Worm (Caenorhabditis elegans) whole organism, L3 larva: Measurements from ENCODE around the gene ndub-2.

Experiments used
- ZK546.5 ChIP-seq: sonication (generic microtip); optimal IDR thresholded peaks from 2 replicates; lab custom pipeline; 2017; ENCODE audit warnings: missing biosample characterization, missing genetic modification characterization
- ama-1 ChIP-seq: fragments of 150-350 bp; optimal IDR thresholded peaks from 2 replicates; lab custom pipeline; 2018
- ceh-16 ChIP-seq: sonication (generic microtip); optimal IDR thresholded peaks from 2 replicates; lab custom pipeline; 2017; ENCODE audit warnings: missing biosample characterization, missing genetic modification characterization
- ceh-28 ChIP-seq: fragments of 150-350 bp; optimal IDR thresholded peaks from 2 replicates; lab custom pipeline; 2014; ENCODE audit warnings: missing biosample characterization, missing genetic modification reagents, missing genetic modification characterization
- egl-27 ChIP-seq: sonication (generic microtip); optimal IDR thresholded peaks from 4 replicates; lab custom pipeline; 2017; ENCODE audit warnings: missing biosample characterization, missing genetic modification reagents, missing genetic modification characterization
- egl-5 ChIP-seq: fragments of 150-350 bp; optimal IDR thresholded peaks from 2 replicates; lab custom pipeline; 2017; ENCODE audit warnings: missing biosample characterization, missing genetic modification reagents, missing genetic modification characterization, inconsistent platforms
- elt-2 ChIP-seq: sonication (generic microtip); optimal IDR thresholded peaks from 2 replicates; lab custom pipeline; 2016; ENCODE audit warnings: missing genetic modification reagents, mild to moderate bottlenecking, missing genetic modification characterization, missing compliant biosample characterization
- elt-3 ChIP-seq, 3 experiments: fragments of 150-350 bp in 1 of 3; sonication (generic microtip) in 2 of 3; optimal IDR thresholded peaks; 2 replicates in 2 of 3; 4 replicates in 1 of 3; lab custom pipeline; 2014 to 2017; ENCODE audit warnings: missing biosample characterization in 3 of 3, missing genetic modification characterization in 3 of 3
- eor-1 ChIP-seq, 2 experiments: fragments of 150-350 bp; optimal IDR thresholded peaks; 2 replicates each; lab custom pipeline; 2014 to 2018; ENCODE audit warnings: missing biosample characterization in 2 of 2, missing genetic modification characterization in 2 of 2
- fkh-2 ChIP-seq: fragments of 150-350 bp; optimal IDR thresholded peaks from 2 replicates; lab custom pipeline; 2014; ENCODE audit warnings: missing biosample characterization, missing genetic modification reagents, missing genetic modification characterization
- fos-1 ChIP-seq: fragments of 150-350 bp; optimal IDR thresholded peaks from 2 replicates; lab custom pipeline; 2014; ENCODE audit warnings: missing biosample characterization, missing genetic modification characterization
- hmg-11 ChIP-seq: sonication (generic microtip); optimal IDR thresholded peaks from 2 replicates; lab custom pipeline; 2016; ENCODE audit warnings: missing genetic modification characterization, missing compliant biosample characterization
- jun-1 ChIP-seq: fragments of 150-350 bp; optimal IDR thresholded peaks from 2 replicates; lab custom pipeline; 2014; ENCODE audit warnings: missing biosample characterization, missing genetic modification reagents, missing genetic modification characterization
- lin-15B ChIP-seq: fragments of 150-350 bp; optimal IDR thresholded peaks from 2 replicates; lab custom pipeline; 2014; ENCODE audit warnings: missing biosample characterization, missing genetic modification characterization
- lin-39 ChIP-seq: fragments of 150-350 bp; optimal IDR thresholded peaks from 2 replicates; lab custom pipeline; 2018; ENCODE audit warnings: missing biosample characterization, missing genetic modification reagents, missing genetic modification characterization
- lsy-12 ChIP-seq: sonication (generic microtip); optimal IDR thresholded peaks from 2 replicates; lab custom pipeline; 2016; ENCODE audit warnings: mild to moderate bottlenecking, missing genetic modification characterization, missing compliant biosample characterization
- mdl-1 ChIP-seq: fragments of 150-350 bp; optimal IDR thresholded peaks from 2 replicates; lab custom pipeline; 2014; ENCODE audit warnings: missing biosample characterization, missing genetic modification characterization
- mml-1 ChIP-seq: fragments of 150-350 bp; sonication (generic microtip); optimal IDR thresholded peaks from 3 replicates; lab custom pipeline; 2014; ENCODE audit warnings: missing biosample characterization, missing genetic modification characterization
- nhr-11 ChIP-seq: fragments of 150-350 bp; optimal IDR thresholded peaks from 2 replicates; lab custom pipeline; 2014; ENCODE audit warnings: missing biosample characterization, missing genetic modification characterization
- nhr-12 ChIP-seq: fragments of 150-350 bp; optimal IDR thresholded peaks from 2 replicates; lab custom pipeline; 2014; ENCODE audit warnings: missing biosample characterization, missing genetic modification characterization
- nhr-23 ChIP-seq: fragments of 150-350 bp; optimal IDR thresholded peaks from 2 replicates; lab custom pipeline; 2014; ENCODE audit warnings: missing biosample characterization, missing genetic modification reagents, missing genetic modification characterization
- nhr-237 ChIP-seq: fragments of 150-350 bp; optimal IDR thresholded peaks from 2 replicates; lab custom pipeline; 2014; ENCODE audit warnings: missing biosample characterization, missing genetic modification characterization
- nhr-25 ChIP-seq: sonication (generic microtip); optimal IDR thresholded peaks from 2 replicates; lab custom pipeline; 2017; ENCODE audit warnings: missing biosample characterization, missing genetic modification characterization
- nhr-28 ChIP-seq: fragments of 150-350 bp; optimal IDR thresholded peaks from 2 replicates; lab custom pipeline; 2014; ENCODE audit warnings: missing biosample characterization, missing genetic modification characterization
- nhr-43 ChIP-seq: sonication (generic microtip); optimal IDR thresholded peaks from 2 replicates; lab custom pipeline; 2016; ENCODE audit warnings: mild to moderate bottlenecking, missing genetic modification characterization, missing compliant biosample characterization; ENCODE audit not compliant: poor library complexity, severe bottlenecking
- nhr-67 ChIP-seq: fragments of 150-350 bp; optimal IDR thresholded peaks from 2 replicates; lab custom pipeline; 2014; ENCODE audit warnings: missing biosample characterization, missing genetic modification characterization
- nhr-76 ChIP-seq: fragments of 150-350 bp; sonication (generic microtip); optimal IDR thresholded peaks from 5 replicates; lab custom pipeline; 2014; ENCODE audit warnings: missing biosample characterization, missing genetic modification characterization
- pha-4 ChIP-seq: fragments of 150-350 bp; optimal IDR thresholded peaks from 2 replicates; lab custom pipeline; 2014; ENCODE audit warnings: missing biosample characterization, missing genetic modification reagents, missing genetic modification characterization
- pqm-1 ChIP-seq: fragments of 150-350 bp; optimal IDR thresholded peaks from 2 replicates; lab custom pipeline; 2017; ENCODE audit warnings: missing biosample characterization, missing genetic modification characterization, inconsistent platforms
- skn-1 ChIP-seq: fragments of 150-350 bp; optimal IDR thresholded peaks from 2 replicates; lab custom pipeline; 2014; ENCODE audit warnings: missing biosample characterization, missing genetic modification characterization
- unc-39 ChIP-seq: sonication (generic microtip); optimal IDR thresholded peaks from 4 replicates; lab custom pipeline; 2017; ENCODE audit warnings: missing biosample characterization, missing genetic modification characterization
- unc-62 ChIP-seq: fragments of 150-350 bp; sonication (generic microtip); optimal IDR thresholded peaks from 4 replicates; lab custom pipeline; 2014; ENCODE audit warnings: missing biosample characterization, missing genetic modification reagents, missing genetic modification characterization
- ztf-11 ChIP-seq: fragments of 150-350 bp; optimal IDR thresholded peaks from 2 replicates; lab custom pipeline; 2014; ENCODE audit warnings: missing biosample characterization, missing genetic modification characterization
- ztf-4 ChIP-seq: fragments of 150-350 bp; optimal IDR thresholded peaks from 2 replicates; lab custom pipeline; 2014; ENCODE audit warnings: missing biosample characterization, missing genetic modification characterization

ndub-2 gene

DNA sequence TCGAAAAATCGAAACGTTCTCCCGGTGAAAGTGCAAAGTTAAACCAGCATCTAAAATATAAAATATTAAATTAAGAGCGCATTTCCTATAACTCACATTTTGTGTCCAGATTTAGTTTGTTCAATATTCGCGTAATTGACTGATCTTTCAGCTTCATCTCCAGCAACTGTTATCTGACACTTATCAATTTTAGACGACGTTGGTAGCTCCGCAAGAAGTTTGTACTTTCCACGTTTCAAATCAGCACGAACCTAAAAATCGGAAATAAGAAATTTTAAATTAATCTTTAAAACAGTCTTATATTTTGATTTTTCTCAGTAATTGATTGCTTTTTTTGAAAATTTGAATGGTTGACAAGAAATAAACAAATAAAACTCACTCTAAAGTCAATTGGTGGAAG is 21.5 kb downstream of the ndub-2 start:
- TF ChIP-seq nhr-237 (tag; lab: Kevin White, UChicago) (no peak), lin-39 (tag; lab: Kevin White, UChicago) (no peak), nhr-28 (tag; lab: Kevin White, UChicago) (no peak), nhr-11 (tag; lab: Kevin White, UChicago) (no peak), pha-4 (tag; lab: Kevin White, UChicago) (no peak), egl-5 (no peak), nhr-23 (tag; lab: Kevin White, UChicago) (no peak), egl-27 (tag; lab: Kevin White, UChicago) (no peak), lin-15B (tag; lab: Kevin White, UChicago) (no peak), hmg-11 (tag; lab: Kevin White, UChicago) (no peak)

DNA sequence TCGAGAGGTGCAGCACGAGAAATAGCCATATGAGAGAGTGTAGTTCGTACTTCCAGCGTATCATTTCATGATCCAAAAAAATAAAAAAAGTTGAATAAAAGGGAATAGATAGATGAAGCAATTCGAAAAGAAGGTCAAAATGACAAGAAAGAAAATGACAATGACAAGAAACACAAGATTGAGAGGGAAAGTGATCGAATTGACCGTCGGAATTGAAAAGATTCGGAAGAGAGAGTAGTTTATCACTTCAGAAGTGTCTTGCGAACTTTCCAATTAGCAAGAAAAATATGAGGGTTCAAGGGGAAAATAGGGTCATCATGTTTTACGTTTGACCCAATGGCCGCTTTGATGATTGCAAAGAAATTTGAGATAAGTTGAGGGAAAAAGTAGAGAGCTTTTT is 23.5 kb downstream of the ndub-2 start, which contains the start of gene dep-1:
Gene dep-1, minus strand, starts transcription at position 95 of the 400 bp plus-strand sequence.
- TF ChIP-seq nhr-23 (tag; lab: Kevin White, UChicago) = peak; percentile 57
- peak; percentile 7 for TF ChIP-seq nhr-25 (tag; lab: Kevin White, UChicago)
- TF ChIP-seq eor-1 (tag; optimal IDR thresholded peaks at IDR 0.05; lab: Kevin White, UChicago) = no peak

DNA sequence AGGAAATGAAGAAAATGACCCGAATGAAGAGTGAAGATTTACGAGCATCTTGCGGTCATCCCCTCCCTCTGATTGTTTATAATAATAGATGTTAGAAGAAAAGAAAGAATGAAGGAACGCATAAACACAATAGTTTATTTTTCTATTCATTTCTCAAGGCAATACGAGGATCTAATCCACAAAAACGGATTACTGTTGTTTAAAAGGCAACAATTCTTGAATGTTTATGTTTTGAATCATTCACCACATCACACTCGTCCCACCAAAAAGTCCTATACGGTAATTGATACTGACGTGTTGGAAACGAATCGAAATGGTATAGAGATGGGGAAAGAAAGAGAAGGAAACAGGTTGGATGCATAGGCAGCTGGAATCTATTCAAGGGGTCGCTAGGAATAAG is 25.5 kb downstream of the ndub-2 start:
- TF ChIP-seq lin-15B (tag; lab: Kevin White, UChicago) = no peak
- no peak for TF ChIP-seq ZK546.5
- no peak for TF ChIP-seq mml-1 (tag; lab: Kevin White, UChicago)
- TF ChIP-seq unc-39 (tag; lab: Kevin White, UChicago) = no peak
- no peak for TF ChIP-seq ceh-28 (tag; lab: Kevin White, UChicago)
- no peak for TF ChIP-seq ama-1 (lab: Kevin White, UChicago)
- no peak for TF ChIP-seq fkh-2 (tag; lab: Kevin White, UChicago)
- no peak for TF ChIP-seq pqm-1 (tag; lab: Kevin White, UChicago)
- no peak for TF ChIP-seq elt-3 (tag; optimal IDR thresholded peaks at IDR 0.05; lab: Kevin White, UChicago)
- TF ChIP-seq skn-1 (tag; lab: Kevin White, UChicago) = no peak
- TF ChIP-seq nhr-28 (tag; lab: Kevin White, UChicago) = no peak
- no peak for TF ChIP-seq fos-1 (tag; lab: Kevin White, UChicago)
- no peak for TF ChIP-seq lsy-12
- TF ChIP-seq elt-2 = no peak
- TF ChIP-seq mdl-1 = no peak
- no peak for TF ChIP-seq unc-62
- TF ChIP-seq egl-5 = no peak
- TF ChIP-seq jun-1 (tag; lab: Kevin White, UChicago) = no peak

DNA sequence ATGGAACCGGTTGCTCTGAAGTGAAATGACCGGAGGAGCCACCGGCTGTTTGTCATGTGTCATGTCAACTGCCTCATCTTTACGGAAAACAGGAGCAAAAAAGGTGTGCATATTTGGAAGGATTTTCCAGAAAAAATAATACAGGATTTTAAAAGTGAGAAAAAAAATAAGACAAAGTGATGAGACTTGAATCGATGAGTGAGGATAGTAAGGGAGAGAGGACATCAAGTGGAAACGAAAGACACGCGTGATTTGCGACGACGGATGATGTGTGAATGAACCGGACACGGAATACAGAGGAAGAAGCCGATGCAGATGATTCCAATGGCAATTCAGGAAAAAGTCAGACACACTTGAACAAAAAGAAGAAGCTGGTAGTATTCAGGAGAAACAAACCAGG is 28.1 kb downstream of the ndub-2 start:
- TF ChIP-seq lsy-12 (no peak), nhr-76 (no peak), nhr-67 (no peak), nhr-12 (no peak)

DNA sequence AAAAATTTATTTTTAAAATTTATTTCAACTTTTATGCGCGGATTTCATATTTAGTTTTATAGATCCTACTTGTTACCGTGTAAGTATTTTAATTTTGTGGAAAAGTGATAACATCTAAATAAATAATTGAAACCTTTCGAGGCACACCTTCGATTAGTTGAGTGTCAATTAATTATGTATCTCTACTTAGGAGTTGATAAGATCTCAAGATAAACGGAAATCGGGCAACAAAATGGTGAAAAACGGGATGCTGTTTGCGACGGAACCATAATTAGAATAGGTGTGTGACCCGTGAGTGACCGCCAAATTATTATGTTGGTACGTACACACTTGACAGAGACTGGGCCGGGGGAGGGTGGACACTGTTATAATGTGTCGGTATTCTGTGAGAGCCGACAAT is 30.2 kb downstream of the ndub-2 start:
- TF ChIP-seq fos-1 (tag; lab: Kevin White, UChicago) = no peak
- TF ChIP-seq ama-1 (lab: Kevin White, UChicago) = peak; percentile 21
- TF ChIP-seq egl-5 = no peak
- no peak for TF ChIP-seq ztf-11
- TF ChIP-seq elt-2 = no peak

DNA sequence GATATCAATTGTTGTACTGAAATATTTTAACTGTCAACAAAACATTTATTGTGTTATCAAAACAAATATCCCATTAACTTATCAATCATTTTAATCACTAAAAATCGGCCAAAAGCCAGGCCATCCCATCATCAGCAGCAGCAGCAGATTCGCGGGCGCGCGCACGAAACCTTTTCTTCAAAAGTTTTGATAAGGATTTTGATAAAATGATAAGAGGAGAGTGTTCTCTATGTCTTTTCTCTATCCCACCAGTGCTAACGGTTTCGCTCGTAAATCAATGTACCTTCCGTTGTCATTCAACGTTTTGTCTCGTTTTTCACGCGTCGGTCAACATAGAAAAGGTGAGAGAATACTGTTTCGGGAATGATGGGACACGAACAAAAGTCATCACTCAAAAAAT is 31.9 kb downstream of the ndub-2 start:
- no peak for TF ChIP-seq ztf-4 (tag; lab: Kevin White, UChicago)
- no peak for TF ChIP-seq ceh-16 (tag; lab: Kevin White, UChicago)
- peak; percentile 24 for TF ChIP-seq nhr-23 (tag; lab: Kevin White, UChicago)
- TF ChIP-seq nhr-43 (tag; lab: Kevin White, UChicago) = peak; percentile 35
- no peak for TF ChIP-seq egl-5
- no peak for TF ChIP-seq ZK546.5
- TF ChIP-seq elt-3 (tag; optimal IDR thresholded peaks at IDR 0.05; lab: Kevin White, UChicago) = peak in 2 of 3 experiments; percentile 83 to 93
